Fruit fly (Drosophila melanogaster): Measurements from ENCODE around the gene eRF3.
A peak's percentile ranks its signal among the peaks of the same experiment; 100 is the strongest.

The eRF3 gene

dm6 chr2L:12474212-12474891 lies 40.1 kb downstream of the eRF3 start:
- TF ChIP-seq Sox100B (GFP tag; optimal IDR thresholded peaks at IDR 0.05) (peak; percentile 23), wek (GFP tag; optimal IDR thresholded peaks at IDR 0.05) (peak; percentile 24), Dp (GFP tag; optimal IDR thresholded peaks at IDR 0.05) (no peak), BtbVII (GFP tag; optimal IDR thresholded peaks at IDR 0.05) (peak; percentile 35), org-1 (GFP tag; optimal IDR thresholded peaks at IDR 0.05) (peak; percentile 16), mirr (GFP tag; optimal IDR thresholded peaks at IDR 0.05) (peak; percentile 52), CG2678 (tag; optimal IDR thresholded peaks at IDR 0.05) (peak; percentile 5), CG9797 (GFP tag; optimal IDR thresholded peaks at IDR 0.05) (no peak), CG15601 (tag; optimal IDR thresholded peaks at IDR 0.05) (peak; percentile 28), sens (GFP tag) (peak; percentile 70), sqz (GFP tag; optimal IDR thresholded peaks at IDR 0.05) (peak; percentile 34), fu2 (GFP tag; optimal IDR thresholded peaks at IDR 0.05) (no peak), Asciz (GFP tag; optimal IDR thresholded peaks at IDR 0.05) (peak; percentile 21), dpn (GFP tag; optimal IDR thresholded peaks at IDR 0.05) (no peak), zfh1 (GFP tag; IDR thresholded peaks at IDR 0.05) (no peak), tin (GFP tag; optimal IDR thresholded peaks at IDR 0.05) (no peak), CG4707 (GFP tag; optimal IDR thresholded peaks at IDR 0.05) (peak; percentile 13), ATbp (GFP tag; optimal IDR thresholded peaks at IDR 0.05) (peak; percentile 15), fd64A (GFP tag; optimal IDR thresholded peaks at IDR 0.05) (peak; percentile 47), Pdp1 (GFP tag; optimal IDR thresholded peaks at IDR 0.05) (peak in 1 of 2 experiments; percentile 1), exex (tag; optimal IDR thresholded peaks at IDR 0.05) (peak; percentile 73), CG32767 (GFP tag; IDR thresholded peaks at IDR 0.05) (no peak), nau (GFP tag; optimal IDR thresholded peaks at IDR 0.05) (peak; percentile 10), tx (GFP tag; optimal IDR thresholded peaks at IDR 0.05) (no peak), CG5180 (GFP tag; optimal IDR thresholded peaks at IDR 0.05) (peak; percentile 37), lab (GFP tag; optimal IDR thresholded peaks at IDR 0.05) (peak; percentile 30), grn (GFP tag; optimal IDR thresholded peaks at IDR 0.05) (peak; percentile 29), lbe (GFP tag; optimal IDR thresholded peaks at IDR 0.05) (peak; percentile 12), sd (tag; optimal IDR thresholded peaks at IDR 0.05) (no peak), Med (GFP tag) (peak; percentile 58), CG12236 (GFP tag; optimal IDR thresholded peaks at IDR 0.05) (no peak), CG12104 (GFP tag; optimal IDR thresholded peaks at IDR 0.05) (no peak), bigmax (GFP tag; optimal IDR thresholded peaks at IDR 0.05) (peak; percentile 47), CG3281 (GFP tag; optimal IDR thresholded peaks at IDR 0.05) (no peak), CHES-1-like (GFP tag; optimal IDR thresholded peaks at IDR 0.05) (no peak), CG8281 (tag; optimal IDR thresholded peaks at IDR 0.05) (peak; percentile 41), CG33557 (GFP tag; optimal IDR thresholded peaks at IDR 0.05) (peak; percentile 37), Hmr (GFP tag; optimal IDR thresholded peaks at IDR 0.05) (no peak), Vsx1 (GFP tag; optimal IDR thresholded peaks at IDR 0.05) (peak; percentile 33), CG2875 (GFP tag; optimal IDR thresholded peaks at IDR 0.05) (peak; percentile 8), sug (tag; optimal IDR thresholded peaks at IDR 0.05) (peak; percentile 5), CG7987 (GFP tag; optimal IDR thresholded peaks at IDR 0.05) (peak; percentile 20)

Measured in whole organism, embryonic.